Worm (Caenorhabditis elegans): ENCODE data around the gene str-172.

DNA sequence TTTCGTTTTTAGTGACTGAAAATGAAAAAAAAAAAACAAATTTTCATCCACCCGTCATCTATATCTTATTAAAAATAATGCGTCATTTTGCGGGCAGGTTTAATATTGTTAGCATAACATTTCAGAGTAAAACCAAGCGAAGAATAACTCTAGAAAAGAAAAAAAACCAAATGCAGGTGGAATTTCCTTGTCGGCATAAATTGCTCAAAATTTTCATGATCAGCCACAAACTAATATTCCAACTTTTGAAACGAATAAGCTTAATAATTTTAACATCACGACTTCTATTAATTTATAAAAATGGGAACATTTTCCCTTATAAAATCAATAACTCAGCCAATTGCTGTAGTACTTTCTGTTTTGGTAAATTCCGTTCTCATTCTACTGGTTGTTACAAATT lies 48.2 kb upstream of the str-172 start, which contains the start of gene str-155:
- TF ChIP-seq nhr-28 (tag; optimal IDR thresholded peaks at IDR 0.05) (no peak), unc-62 (GFP tag; optimal IDR thresholded peaks at IDR 0.05) (no peak), nhr-2 (tag; optimal IDR thresholded peaks at IDR 0.05) (no peak), snpc-4 (tag; optimal IDR thresholded peaks at IDR 0.05) (no peak), elt-3 (tag; optimal IDR thresholded peaks at IDR 0.05) (no peak), ceh-39 (tag; optimal IDR thresholded peaks at IDR 0.05) (no peak), nhr-237 (tag; optimal IDR thresholded peaks at IDR 0.05) (no peak), nhr-12 (tag; optimal IDR thresholded peaks at IDR 0.05) (no peak)
